Fruit fly (Drosophila melanogaster) whole organism, prepupa: Measurements from ENCODE around the gene sgg.

Experiments
- Blimp-1 ChIP-seq: fragments of 200-800 bp; sonication (Bioruptor generic); optimal IDR thresholded peaks from 3 replicates; lab custom pipeline; 2017; ENCODE audit warnings: missing biosample characterization, missing genetic modification characterization, mild to moderate bottlenecking, moderate library complexity, missing genetic modification reagents
- CG10631 ChIP-seq: fragments of 200-800 bp; sonication (Bioruptor generic); optimal IDR thresholded peaks from 2 replicates; lab custom pipeline; 2016; ENCODE audit warnings: missing biosample characterization, missing genetic modification characterization
- CG10669 ChIP-seq: fragments of 200-800 bp; sonication (Bioruptor generic); optimal IDR thresholded peaks from 3 replicates; lab custom pipeline; 2018; ENCODE audit warnings: missing biosample characterization, mild to moderate bottlenecking, missing genetic modification characterization, moderate library complexity
- CG11902 ChIP-seq: fragments of 200-800 bp; sonication (Bioruptor generic); optimal IDR thresholded peaks from 3 replicates; lab custom pipeline; 2016; ENCODE audit warnings: missing biosample characterization, missing genetic modification characterization
- CG1621 ChIP-seq: fragments of 200-800 bp; sonication (Bioruptor generic); optimal IDR thresholded peaks from 3 replicates; lab custom pipeline; 2018; ENCODE audit warnings: missing biosample characterization, mild to moderate bottlenecking, missing genetic modification characterization
- CG31627 ChIP-seq: fragments of 200-800 bp; sonication (Bioruptor generic); optimal IDR thresholded peaks from 3 replicates; lab custom pipeline; 2016; ENCODE audit warnings: missing biosample characterization, missing genetic modification characterization
- CG32006 ChIP-seq: fragments of 200-800 bp; sonication (Bioruptor generic); optimal IDR thresholded peaks from 3 replicates; lab custom pipeline; 2017; ENCODE audit warnings: missing biosample characterization, mild to moderate bottlenecking, missing genetic modification characterization
- CG34406 ChIP-seq: fragments of 200-800 bp; sonication (Bioruptor generic); optimal IDR thresholded peaks from 3 replicates; lab custom pipeline; 2016; ENCODE audit warnings: missing biosample characterization, missing genetic modification characterization
- CG3919 ChIP-seq: fragments of 200-800 bp; sonication (Bioruptor generic); optimal IDR thresholded peaks from 3 replicates; lab custom pipeline; 2016; ENCODE audit warnings: missing biosample characterization, missing genetic modification characterization
- CG6163 ChIP-seq: fragments of 200-800 bp; sonication (Bioruptor generic); IDR thresholded peaks from 3 replicates; pipeline ENCODE4 v1.3.6; 2022; ENCODE audit warnings: missing biosample characterization, missing genetic modification characterization
- CG6792 ChIP-seq: fragments of 200-800 bp; sonication (Bioruptor generic); optimal IDR thresholded peaks from 3 replicates; lab custom pipeline; 2016; ENCODE audit warnings: missing biosample characterization, missing genetic modification characterization
- CG7368 ChIP-seq: fragments of 200-800 bp; sonication (Bioruptor generic); optimal IDR thresholded peaks from 3 replicates; lab custom pipeline; 2016; ENCODE audit warnings: missing biosample characterization, missing genetic modification characterization
- CG8632 ChIP-seq: fragments of 200-800 bp; sonication (Bioruptor generic); optimal IDR thresholded peaks from 3 replicates; lab custom pipeline; 2016; ENCODE audit warnings: missing biosample characterization, missing genetic modification characterization
- CG9139 ChIP-seq: fragments of 200-800 bp; sonication (Bioruptor generic); optimal IDR thresholded peaks from 3 replicates; lab custom pipeline; 2017; ENCODE audit warnings: missing biosample characterization, mild to moderate bottlenecking, missing genetic modification characterization
- Eip75B ChIP-seq: fragments of 200-800 bp; sonication (Bioruptor generic); optimal IDR thresholded peaks from 3 replicates; lab custom pipeline; 2016; ENCODE audit warnings: missing biosample characterization, missing genetic modification characterization
- Eip93F ChIP-seq: fragments of 200-800 bp; sonication (Bioruptor generic); optimal IDR thresholded peaks from 2 replicates; lab custom pipeline; 2016; ENCODE audit warnings: missing biosample characterization, mild to moderate bottlenecking, missing genetic modification characterization
- Ets21C ChIP-seq: fragments of 200-800 bp; sonication (Bioruptor generic); optimal IDR thresholded peaks from 3 replicates; lab custom pipeline; 2016; ENCODE audit warnings: missing biosample characterization, missing genetic modification characterization
- Gug ChIP-seq: fragments of 200-800 bp; sonication (Bioruptor generic); IDR thresholded peaks from 2 replicates; pipeline ENCODE4 v1.3.6; 2022; ENCODE audit warnings: missing biosample characterization, missing genetic modification characterization
- Hr38 ChIP-seq: sonication (Bioruptor generic); optimal IDR thresholded peaks from 2 replicates; lab custom pipeline; 2016; ENCODE audit warnings: missing biosample characterization, missing genetic modification characterization
- Hr4 ChIP-seq: fragments of 200-800 bp; sonication (Bioruptor generic); optimal IDR thresholded peaks from 3 replicates; lab custom pipeline; 2016; ENCODE audit warnings: missing biosample characterization, missing genetic modification characterization
- Lpt ChIP-seq: fragments of 200-800 bp; sonication (Bioruptor generic); optimal IDR thresholded peaks from 3 replicates; lab custom pipeline; 2016; ENCODE audit warnings: missing biosample characterization, missing genetic modification characterization
- Sox102F ChIP-seq: fragments of 200-800 bp; sonication (Bioruptor generic); optimal IDR thresholded peaks from 2 replicates; lab custom pipeline; 2016; ENCODE audit warnings: missing biosample characterization, mild to moderate bottlenecking, missing genetic modification characterization
- Sox15 ChIP-seq: fragments of 200-800 bp; sonication (Bioruptor generic); optimal IDR thresholded peaks from 3 replicates; lab custom pipeline; 2016; ENCODE audit warnings: missing biosample characterization, missing genetic modification characterization
- achi ChIP-seq: fragments of 200-800 bp; sonication (Bioruptor generic); optimal IDR thresholded peaks from 3 replicates; lab custom pipeline; 2016; ENCODE audit warnings: missing biosample characterization, missing genetic modification characterization
- cyc ChIP-seq: fragments of 200-800 bp; sonication (Bioruptor generic); optimal IDR thresholded peaks from 3 replicates; lab custom pipeline; 2016; ENCODE audit warnings: missing biosample characterization, missing genetic modification characterization
- dac ChIP-seq: fragments of 200-800 bp; sonication (Bioruptor generic); optimal IDR thresholded peaks from 2 replicates; lab custom pipeline; 2017; ENCODE audit warnings: missing biosample characterization, mild to moderate bottlenecking, missing genetic modification characterization
- dsx ChIP-seq: fragments of 200-800 bp; optimal IDR thresholded peaks from 3 replicates; lab custom pipeline; 2019; ENCODE audit warnings: missing biosample characterization, mild to moderate bottlenecking, missing genetic modification characterization, moderate library complexity; ENCODE audit not compliant: poor library complexity, severe bottlenecking
- eg ChIP-seq: fragments of 200-800 bp; sonication (Bioruptor generic); IDR thresholded peaks from 3 replicates; pipeline ENCODE4 v1.3.6; 2022; ENCODE audit warnings: missing biosample characterization, missing genetic modification characterization
- esn ChIP-seq: fragments of 200-800 bp; sonication (Bioruptor generic); optimal IDR thresholded peaks from 2 replicates; lab custom pipeline; 2016; ENCODE audit warnings: missing biosample characterization, mild to moderate bottlenecking, missing genetic modification characterization, moderate library complexity
- fd59A ChIP-seq: fragments of 200-800 bp; sonication (Bioruptor generic); optimal IDR thresholded peaks from 2 replicates; lab custom pipeline; 2017; ENCODE audit warnings: missing biosample characterization, mild to moderate bottlenecking, missing genetic modification characterization, missing genetic modification reagents
- fd85E ChIP-seq: fragments of 200-800 bp; sonication (Bioruptor generic); optimal IDR thresholded peaks from 3 replicates; lab custom pipeline; 2016; ENCODE audit warnings: missing biosample characterization, missing genetic modification characterization
- fkh ChIP-seq: fragments of 200-800 bp; sonication (Bioruptor generic); optimal IDR thresholded peaks from 3 replicates; lab custom pipeline; 2017; ENCODE audit warnings: missing biosample characterization, mild to moderate bottlenecking, missing genetic modification characterization, moderate library complexity
- net ChIP-seq: fragments of 200-800 bp; sonication (Bioruptor generic); optimal IDR thresholded peaks from 3 replicates; lab custom pipeline; 2016; ENCODE audit warnings: missing biosample characterization, missing genetic modification characterization
- pdm3 ChIP-seq: fragments of 200-800 bp; sonication (Bioruptor generic); optimal IDR thresholded peaks from 3 replicates; lab custom pipeline; 2016; ENCODE audit warnings: missing biosample characterization, missing genetic modification characterization
- salr ChIP-seq, 2 experiments: fragments of 200-800 bp; sonication (Bioruptor generic); optimal IDR thresholded peaks; 3 replicates each; lab custom pipeline; 2016 to 2018; ENCODE audit warnings: missing biosample characterization in 2 of 2, missing genetic modification characterization in 2 of 2, mild to moderate bottlenecking in 1 of 2
- spab ChIP-seq: fragments of 200-800 bp; sonication (Bioruptor generic); optimal IDR thresholded peaks from 2 replicates; lab custom pipeline; 2017; ENCODE audit warnings: missing biosample characterization, mild to moderate bottlenecking, missing genetic modification characterization, missing genetic modification reagents
- svp ChIP-seq: fragments of 200-800 bp; sonication (Bioruptor generic); peaks from one replicate; lab custom pipeline; 2016; ENCODE audit warnings: missing biosample characterization, missing genetic modification characterization
- vri ChIP-seq: fragments of 200-800 bp; sonication (Bioruptor generic); optimal IDR thresholded peaks from 3 replicates; lab custom pipeline; 2016; ENCODE audit warnings: missing biosample characterization, mild to moderate bottlenecking, missing genetic modification characterization

Gene sgg

DNA sequence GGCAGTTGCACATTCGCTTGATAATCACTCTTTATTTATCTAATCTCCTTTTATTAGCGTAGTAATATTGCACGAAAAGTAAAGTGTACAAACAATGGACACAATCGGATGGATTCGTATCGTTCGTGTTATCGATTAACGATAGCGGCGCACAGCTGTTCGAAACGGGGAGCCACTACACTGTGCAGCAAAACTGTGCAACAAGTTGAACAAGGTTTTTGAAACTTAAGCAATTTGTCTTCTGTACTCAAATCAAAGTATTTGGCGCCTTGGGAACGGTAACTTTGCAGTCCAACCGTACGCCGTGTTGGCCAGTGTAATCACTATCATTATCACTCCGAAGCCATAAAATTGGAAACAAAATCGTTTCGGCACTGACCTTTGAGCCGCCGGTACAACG is 14.1 kb upstream of the sgg start, which contains the start of the genes Tsp3A and Seipin (continued):
- TF ChIP-seq CG7368 (GFP tag; lab: Kevin White, UChicago) (no peak), fd85E (GFP tag; lab: Kevin White, UChicago) (peak; percentile 45), Ets21C (GFP tag; lab: Kevin White, UChicago) (peak; percentile 71), CG34406 (peak; percentile 73), vri (GFP tag; lab: Kevin White, UChicago) (peak; percentile 93), CG31627 (GFP tag; lab: Kevin White, UChicago) (peak; percentile 78), CG8632 (GFP tag; lab: Kevin White, UChicago) (peak; percentile 72), CG9139 (GFP tag; lab: Kevin White, UChicago) (peak; percentile 86), salr (GFP tag; optimal IDR thresholded peaks at IDR 0.05; lab: Kevin White, UChicago) (peak in 1 of 2 experiments; percentile 70), pdm3 (no peak), CG32006 (peak; percentile 79), dsx (GFP tag; lab: Kevin White, UChicago) (peak; percentile 72), fd59A (GFP tag; lab: Kevin White, UChicago) (peak; percentile 45), CG3919 (peak; percentile 87), achi (peak; percentile 74), Lpt (peak; percentile 74), Eip93F (GFP tag; lab: Kevin White, UChicago) (peak; percentile 57), cyc (peak; percentile 81), Eip75B (GFP tag; lab: Kevin White, UChicago) (peak; percentile 82), Sox102F (GFP tag; lab: Kevin White, UChicago) (no peak), fkh (GFP tag; lab: Kevin White, UChicago) (no peak), CG6792 (GFP tag; lab: Kevin White, UChicago) (peak; percentile 81), esn (GFP tag; lab: Kevin White, UChicago) (peak; percentile 85), CG11902 (GFP tag; lab: Kevin White, UChicago) (no peak), CG10669 (GFP tag; lab: Kevin White, UChicago) (peak; percentile 80), CG1621 (tag; lab: Kevin White, UChicago) (peak; percentile 82), Sox15 (GFP tag; lab: Kevin White, UChicago) (peak; percentile 60), dac (peak; percentile 74), eg (GFP tag; lab: Robert Waterston, UW) (peak; percentile 95)

dm6 chrX:2624525-2625006 is 9.2 kb upstream of the sgg start, which contains the start of the genes brv3 and Pi4KIIIalpha:
brv3 (minus strand) TSS chrX:2624575.
Pi4KIIIalpha (plus strand) TSS chrX:2624804.
- TF ChIP-seq CG6163 (GFP tag; lab: Robert Waterston, UW), result 0 out of 3 replicates have a peak, but pooled peaks have one; percentile 26
- TF ChIP-seq Hr38 (GFP tag; lab: Kevin White, UChicago), result no peak

dm6 chrX:2625009-2625408 is 8.7 kb upstream of the sgg start:
- TF ChIP-seq vri (GFP tag; lab: Kevin White, UChicago) (no peak), svp (GFP tag; lab: Kevin White, UChicago) (no peak), Gug (GFP tag; lab: Robert Waterston, UW) (no peak), CG11902 (GFP tag; lab: Kevin White, UChicago) (no peak), Hr4 (GFP tag; lab: Kevin White, UChicago) (no peak), spab (GFP tag; lab: Kevin White, UChicago) (no peak), CG9139 (GFP tag; lab: Kevin White, UChicago) (no peak), CG10631 (GFP tag; lab: Kevin White, UChicago) (no peak), net (GFP tag; lab: Kevin White, UChicago) (no peak), Blimp-1 (GFP tag; lab: Kevin White, UChicago) (no peak)
